Worm (Caenorhabditis elegans) whole organism, young adult: ENCODE data around the gene C06A1.7.

Experiments used
- B0019.2 ChIP-seq: fragments of 200-800 bp; sonication (Bioruptor generic); conservative IDR thresholded peaks from 2 replicates; pipeline ENCODE4 v1.3.6; 2022; ENCODE audit warnings: missing genetic modification reagents, missing genetic modification characterization, missing compliant biosample characterization
- F37B4.10 ChIP-seq: fragments of 200-800 bp; sonication (Bioruptor generic); IDR thresholded peaks from 2 replicates; pipeline ENCODE4 v1.3.6; 2022; ENCODE audit warnings: missing genetic modification characterization, missing compliant biosample characterization
- F55B11.4 ChIP-seq: sonication (generic microtip); optimal IDR thresholded peaks from 2 replicates; lab custom pipeline; 2016; ENCODE audit warnings: missing compliant biosample characterization, missing genetic modification characterization, borderline replicate concordance; ENCODE audit not compliant: insufficient read depth
- F57C9.4 ChIP-seq: sonication (generic microtip); optimal IDR thresholded peaks from 2 replicates; lab custom pipeline; 2017; ENCODE audit warnings: mild to moderate bottlenecking, missing genetic modification characterization, missing compliant biosample characterization
- Y53G8AR.9 ChIP-seq: fragments of 200-800 bp; sonication (Bioruptor generic); conservative IDR thresholded peaks from 2 replicates; pipeline ENCODE4 v1.3.6; 2022; ENCODE audit warnings: missing genetic modification reagents, missing genetic modification characterization, missing compliant biosample characterization
- akir-1 ChIP-seq: fragments of 200-800 bp; sonication (Bioruptor generic); optimal IDR thresholded peaks from 2 replicates; lab custom pipeline; 2018; ENCODE audit warnings: mild to moderate bottlenecking, missing genetic modification characterization, moderate library complexity, missing compliant biosample characterization
- atf-7 ChIP-seq: sonication (generic microtip); optimal IDR thresholded peaks from 2 replicates; lab custom pipeline; 2017; ENCODE audit warnings: mild to moderate bottlenecking, missing genetic modification characterization, missing compliant biosample characterization
- ets-4 ChIP-seq: fragments of 200-800 bp; sonication (Bioruptor generic); optimal IDR thresholded peaks from 2 replicates; lab custom pipeline; 2018; ENCODE audit warnings: mild to moderate bottlenecking, missing genetic modification characterization, missing compliant biosample characterization
- madf-8 ChIP-seq: fragments of 200-800 bp; sonication (Bioruptor generic); conservative IDR thresholded peaks from 2 replicates; pipeline ENCODE4 v1.3.6; 2022; ENCODE audit warnings: missing genetic modification reagents, missing genetic modification characterization, missing compliant biosample characterization
- nfya-2 ChIP-seq: fragments of 200-800 bp; sonication (Bioruptor generic); IDR thresholded peaks from 2 replicates; pipeline ENCODE4 v1.3.6; 2022; ENCODE audit warnings: missing genetic modification reagents, missing genetic modification characterization, missing compliant biosample characterization
- nhr-179 ChIP-seq: sonication (generic microtip); optimal IDR thresholded peaks from 2 replicates; lab custom pipeline; 2016; ENCODE audit warnings: mild to moderate bottlenecking, missing genetic modification characterization, missing compliant biosample characterization
- pha-4 ChIP-seq: fragments of 150-350 bp; sonication (generic microtip); optimal IDR thresholded peaks from 2 replicates; lab custom pipeline; 2014; ENCODE audit warnings: missing biosample characterization, missing genetic modification reagents, missing genetic modification characterization
- zim-3 ChIP-seq: sonication (generic microtip); optimal IDR thresholded peaks from 2 replicates; lab custom pipeline; 2017; ENCODE audit warnings: mild to moderate bottlenecking, missing genetic modification characterization, moderate library complexity, missing compliant biosample characterization

DNA sequence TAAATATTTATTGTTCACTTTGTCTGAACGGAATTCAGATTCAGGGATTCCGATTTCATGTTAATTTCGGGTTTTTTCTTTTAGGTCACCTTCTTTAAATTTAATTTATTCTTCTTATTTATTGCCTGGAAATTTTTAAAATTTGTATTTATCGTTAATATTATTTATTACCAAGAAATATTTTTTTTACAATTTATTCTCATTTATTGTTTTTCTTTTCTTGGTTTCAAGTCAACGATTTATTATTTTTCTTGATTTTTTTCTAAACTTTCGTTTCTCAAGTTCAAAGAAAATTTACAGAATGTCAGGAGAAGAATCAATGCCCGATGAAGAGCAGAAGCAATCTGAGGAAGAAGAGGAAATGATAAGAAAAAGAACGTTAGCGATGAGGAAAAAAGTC, 23.1 kb downstream of the C06A1.7 start, which contains the start of gene crn-3:
- no peak for TF ChIP-seq ets-4 (GFP tag; lab: Kevin White, UChicago)
- TF ChIP-seq akir-1 (GFP tag; lab: Kevin White, UChicago), result no peak
- TF ChIP-seq madf-8 (GFP tag; lab: Robert Waterston, UW), result no peak
- no peak for TF ChIP-seq pha-4
- no peak for TF ChIP-seq B0019.2 (GFP tag; lab: Robert Waterston, UW)
- TF ChIP-seq nhr-179 (tag; lab: Kevin White, UChicago), result no peak
- no peak for TF ChIP-seq F37B4.10 (GFP tag; lab: Robert Waterston, UW)
- TF ChIP-seq F55B11.4 (tag; lab: Kevin White, UChicago), result no peak
- no peak for TF ChIP-seq atf-7 (tag; lab: Kevin White, UChicago)
- TF ChIP-seq nfya-2 (GFP tag; lab: Robert Waterston, UW), result no peak
- no peak for TF ChIP-seq zim-3 (tag; lab: Kevin White, UChicago)
- TF ChIP-seq F57C9.4 (tag; lab: Kevin White, UChicago), result no peak
- TF ChIP-seq Y53G8AR.9, result no peak
